Fruit fly (Drosophila melanogaster): Measurements from ENCODE around the gene CG5676.

CG5676 gene

dm6 chr2L:10226724-10227407 is 28.8 kb downstream of the CG5676 start, which contains the start of gene CG5708 (continued):
- TF ChIP-seq D19B (GFP tag; optimal IDR thresholded peaks at IDR 0.05) (no peak), CG1024 (GFP tag; IDR thresholded peaks at IDR 0.05) (peak; percentile 96), CG42726 (GFP tag; IDR thresholded peaks at IDR 0.05; ENCODE audit: partially characterized antibody) (peak; percentile 54; the same call in 1 of the 2 replicates), CrebB (tag; optimal IDR thresholded peaks at IDR 0.05) (no peak), CG7357 (GFP tag; IDR thresholded peaks at IDR 0.05) (no peak), CG9609 (GFP tag; optimal IDR thresholded peaks at IDR 0.05) (no peak), lmd (GFP tag; IDR thresholded peaks at IDR 0.05) (no peak), hth (optimal IDR thresholded peaks at IDR 0.05) (no peak), psq (GFP tag; optimal IDR thresholded peaks at IDR 0.05) (no peak), Hr51 (GFP tag; optimal IDR thresholded peaks at IDR 0.05) (no peak), klu (GFP tag; IDR thresholded peaks at IDR 0.05) (no peak), CG6683 (GFP tag; optimal IDR thresholded peaks at IDR 0.05) (no peak), CTCF (GFP tag; optimal IDR thresholded peaks at IDR 0.05) (no peak), CG2129 (GFP tag; IDR thresholded peaks at IDR 0.05; ENCODE audit: partially characterized antibody) (no peak), sens (GFP tag) (peak; percentile 35), Vsx1 (GFP tag; optimal IDR thresholded peaks at IDR 0.05) (no peak), kni (GFP tag; optimal IDR thresholded peaks at IDR 0.05) (no peak), CG7963 (GFP tag; IDR thresholded peaks at IDR 0.05; ENCODE audit: partially characterized antibody) (no peak), CG2712 (tag; optimal IDR thresholded peaks at IDR 0.05) (peak; percentile 38), CG17361 (GFP tag; IDR thresholded peaks at IDR 0.05) (peak; percentile 66; the same call in 2 of the 3 replicates), CG12104 (GFP tag; optimal IDR thresholded peaks at IDR 0.05) (no peak), CG4404 (GFP tag; IDR thresholded peaks at IDR 0.05) (no peak), CG17802 (tag; optimal IDR thresholded peaks at IDR 0.05) (peak; percentile 82), gem (tag; optimal IDR thresholded peaks at IDR 0.05) (peak; percentile 40), CG4854 (GFP tag; optimal IDR thresholded peaks at IDR 0.05) (no peak), HHEX (GFP tag; optimal IDR thresholded peaks at IDR 0.05) (no peak), Usf (GFP tag; optimal IDR thresholded peaks at IDR 0.05) (no peak), CG2120 (GFP tag; optimal IDR thresholded peaks at IDR 0.05) (peak; percentile 37), CG7745 (tag; optimal IDR thresholded peaks at IDR 0.05) (no peak), CG34224 (GFP tag; IDR thresholded peaks at IDR 0.05; ENCODE audit: partially characterized antibody) (peak; percentile 30; the same call in 2 of the 3 replicates), CG18764 (GFP tag; optimal IDR thresholded peaks at IDR 0.05) (no peak), HmgZ (tag; optimal IDR thresholded peaks at IDR 0.05) (peak; percentile 42), sob (GFP tag; IDR thresholded peaks at IDR 0.05) (0 out of 2 replicates have a peak, but pooled peaks have one; percentile 39), pnt (GFP tag; optimal IDR thresholded peaks at IDR 0.05) (no peak), CG6654 (GFP tag; optimal IDR thresholded peaks at IDR 0.05) (no peak), CG3726 (GFP tag; IDR thresholded peaks at IDR 0.05) (no peak), dysf (GFP tag; IDR thresholded peaks at IDR 0.05) (no peak), unc-4 (GFP tag; IDR thresholded peaks at IDR 0.05; ENCODE audit: partially characterized antibody) (peak; percentile 47; the same call in 1 of the 2 replicates), bab2 (GFP tag; optimal IDR thresholded peaks at IDR 0.05) (no peak), Oaz (GFP tag; IDR thresholded peaks at IDR 0.05) (no peak), Sry-β (GFP tag; optimal IDR thresholded peaks at IDR 0.05) (peak; percentile 92), CG15514 (GFP tag; optimal IDR thresholded peaks at IDR 0.05) (peak; percentile 30), tgo (GFP tag; IDR thresholded peaks at IDR 0.05) (no peak), CG1603 (tag; optimal IDR thresholded peaks at IDR 0.05) (peak; percentile 86), HLH54F (GFP tag; optimal IDR thresholded peaks at IDR 0.05) (peak; percentile 5), CG1647 (GFP tag; optimal IDR thresholded peaks at IDR 0.05) (no peak), Hsf (GFP tag; optimal IDR thresholded peaks at IDR 0.05) (peak; percentile 1), CG14441 (GFP tag; IDR thresholded peaks at IDR 0.05) (no peak), pb (GFP tag; optimal IDR thresholded peaks at IDR 0.05) (no peak), pan (optimal IDR thresholded peaks at IDR 0.05) (no peak), pan (GFP tag; optimal IDR thresholded peaks at IDR 0.05 in 1 of 2, IDR thresholded peaks at IDR 0.05 in 1 of 2) (no peak)

Measured in whole organism, embryonic.